Fruit fly (Drosophila melanogaster): ENCODE results near the gene eIF4E1.
A peak's percentile ranks its signal among the peaks of the same experiment; 100 is the strongest.

eIF4E1 gene

dm6 chr3L:9391340-9391980 lies 10.8 kb downstream of the eIF4E1 start:
- no peak for TF ChIP-seq lola (GFP tag; optimal IDR thresholded peaks at IDR 0.05)
- peak; percentile 62 for TF ChIP-seq sens (GFP tag)
- peak; percentile 19 for TF ChIP-seq exex (tag; optimal IDR thresholded peaks at IDR 0.05)

- TF ChIP-seq bab2 (GFP tag; optimal IDR thresholded peaks at IDR 0.05), result no peak
- TF ChIP-seq ems (GFP tag; optimal IDR thresholded peaks at IDR 0.05), result no peak
- no peak for TF ChIP-seq h (optimal IDR thresholded peaks at IDR 0.05)
- TF ChIP-seq MESR4 (GFP tag; optimal IDR thresholded peaks at IDR 0.05), result no peak
- no peak for TF ChIP-seq CG3281 (GFP tag; optimal IDR thresholded peaks at IDR 0.05)
- 0 out of 2 replicates have a peak, but pooled peaks have one; percentile 16 for TF ChIP-seq slbo (GFP tag; IDR thresholded peaks at IDR 0.05)
- no peak for TF ChIP-seq kah (GFP tag; optimal IDR thresholded peaks at IDR 0.05)
- TF ChIP-seq CG7357 (GFP tag; IDR thresholded peaks at IDR 0.05), result no peak
- no peak for TF ChIP-seq Dek (tag; optimal IDR thresholded peaks at IDR 0.05)
- 0 out of 2 replicates have a peak, but pooled peaks have one; percentile 9 for TF ChIP-seq vvl (GFP tag; IDR thresholded peaks at IDR 0.05)
- no peak for TF ChIP-seq CG9932 (GFP tag; IDR thresholded peaks at IDR 0.05)
- TF ChIP-seq Med (GFP tag), result peak; percentile 44
- TF ChIP-seq kni (GFP tag; optimal IDR thresholded peaks at IDR 0.05), result peak; percentile 53
- TF ChIP-seq CG17385 (GFP tag; optimal IDR thresholded peaks at IDR 0.05), result peak; percentile 59
- no peak for TF ChIP-seq CG15479 (GFP tag; optimal IDR thresholded peaks at IDR 0.05)
- no peak for TF ChIP-seq NFAT (GFP tag; IDR thresholded peaks at IDR 0.05)
- no peak for TF ChIP-seq fd102C (GFP tag; optimal IDR thresholded peaks at IDR 0.05)
- no peak for TF ChIP-seq CG10959 (GFP tag; IDR thresholded peaks at IDR 0.05)
- TF ChIP-seq Dp (GFP tag; optimal IDR thresholded peaks at IDR 0.05), result no peak
- no peak for TF ChIP-seq sna (GFP tag; IDR thresholded peaks at IDR 0.05; ENCODE audit: partially characterized antibody)
Observed at dm6 chr3L:9384445-9385079, 17.7 kb downstream of the eIF4E1 start.

dm6 chr3L:9383345-9384075 lies 18.8 kb downstream of the eIF4E1 start, which contains the start of gene Hsp27:
Gene Hsp27, plus strand, starts transcription at chr3L:9384063.
- TF ChIP-seq E2f2 (GFP tag; IDR thresholded peaks at IDR 0.05), result peak; percentile 84
- TF ChIP-seq Dip3 (GFP tag; optimal IDR thresholded peaks at IDR 0.05), result peak; percentile 93
- TF ChIP-seq kah (GFP tag; optimal IDR thresholded peaks at IDR 0.05), result peak; percentile 91
- TF ChIP-seq CG17385 (GFP tag; optimal IDR thresholded peaks at IDR 0.05), result peak; percentile 94
- TF ChIP-seq D19B (GFP tag; optimal IDR thresholded peaks at IDR 0.05), result peak; percentile 90
- peak; percentile 88 for TF ChIP-seq Fer2 (tag; optimal IDR thresholded peaks at IDR 0.05)
- TF ChIP-seq sc (optimal IDR thresholded peaks at IDR 0.05), result no peak
- peak; percentile 98 for TF ChIP-seq sc (GFP tag; optimal IDR thresholded peaks at IDR 0.05)
- peak; percentile 96 for TF ChIP-seq Usf (GFP tag; optimal IDR thresholded peaks at IDR 0.05)
- peak; percentile 97 for TF ChIP-seq vfl (GFP tag; optimal IDR thresholded peaks at IDR 0.05)
- TF ChIP-seq CG5953 (GFP tag; IDR thresholded peaks at IDR 0.05), result peak; percentile 97
- TF ChIP-seq CG7839 (tag; optimal IDR thresholded peaks at IDR 0.05), result peak; percentile 99
- peak; percentile 96 for TF ChIP-seq CG14014 (GFP tag; IDR thresholded peaks at IDR 0.05)
- peak; percentile 98 for TF ChIP-seq CG4730 (GFP tag; IDR thresholded peaks at IDR 0.05)
- peak; percentile 96 for TF ChIP-seq gro (GFP tag; optimal IDR thresholded peaks at IDR 0.05)
- TF ChIP-seq CG7271 (tag; optimal IDR thresholded peaks at IDR 0.05), result peak; percentile 90
- TF ChIP-seq insv (GFP tag; optimal IDR thresholded peaks at IDR 0.05), result peak in 1 of 2 experiments; percentile 27
- peak; percentile 89 for TF ChIP-seq repo (GFP tag; optimal IDR thresholded peaks at IDR 0.05)
- peak; percentile 96 for TF ChIP-seq CG7357 (GFP tag; IDR thresholded peaks at IDR 0.05)
- TF ChIP-seq Eip74EF (GFP tag; optimal IDR thresholded peaks at IDR 0.05), result peak in 1 of 2 experiments; percentile 97
- peak; percentile 89 for TF ChIP-seq twi (tag; optimal IDR thresholded peaks at IDR 0.05)
- peak; percentile 99 for TF ChIP-seq CG2199 (GFP tag; IDR thresholded peaks at IDR 0.05)
- TF ChIP-seq Neu2 (GFP tag; optimal IDR thresholded peaks at IDR 0.05; ENCODE audit: borderline replicate concordance), result no peak
- TF ChIP-seq Abd-B (GFP tag; optimal IDR thresholded peaks at IDR 0.05), result peak; percentile 97
- TF ChIP-seq CG10274 (GFP tag; optimal IDR thresholded peaks at IDR 0.05), result peak; percentile 90
- TF ChIP-seq CG8478 (optimal IDR thresholded peaks at IDR 0.05), result peak; percentile 27
